Fruit fly (Drosophila melanogaster) whole organism, prepupa: Measurements from ENCODE around the gene CG32669.

Source experiments
- Blimp-1 ChIP-seq: fragments of 200-800 bp; sonication (Bioruptor generic); optimal IDR thresholded peaks from 3 replicates; lab custom pipeline; 2017; ENCODE audit warnings: missing biosample characterization, missing genetic modification characterization, mild to moderate bottlenecking, moderate library complexity, missing genetic modification reagents
- CG10631 ChIP-seq: fragments of 200-800 bp; sonication (Bioruptor generic); optimal IDR thresholded peaks from 2 replicates; lab custom pipeline; 2016; ENCODE audit warnings: missing biosample characterization, missing genetic modification characterization
- CG10669 ChIP-seq: fragments of 200-800 bp; sonication (Bioruptor generic); optimal IDR thresholded peaks from 3 replicates; lab custom pipeline; 2018; ENCODE audit warnings: missing biosample characterization, mild to moderate bottlenecking, missing genetic modification characterization, moderate library complexity
- CG11294 ChIP-seq: fragments of 200-800 bp; sonication (Bioruptor generic); IDR thresholded peaks from 2 replicates; pipeline ENCODE4 v1.3.6; 2022; ENCODE audit warnings: missing biosample characterization, missing genetic modification characterization
- CG11902 ChIP-seq: fragments of 200-800 bp; sonication (Bioruptor generic); optimal IDR thresholded peaks from 3 replicates; lab custom pipeline; 2016; ENCODE audit warnings: missing biosample characterization, missing genetic modification characterization
- CG15336 ChIP-seq: fragments of 200-800 bp; sonication (Bioruptor generic); IDR thresholded peaks from 2 replicates; pipeline ENCODE4 v1.3.6; 2022; ENCODE audit warnings: missing biosample characterization, missing genetic modification characterization
- CG1621 ChIP-seq: fragments of 200-800 bp; sonication (Bioruptor generic); optimal IDR thresholded peaks from 3 replicates; lab custom pipeline; 2018; ENCODE audit warnings: missing biosample characterization, mild to moderate bottlenecking, missing genetic modification characterization
- CG16779 ChIP-seq: fragments of 200-800 bp; sonication (Bioruptor generic); optimal IDR thresholded peaks from 3 replicates; lab custom pipeline; 2017; ENCODE audit warnings: missing biosample characterization, mild to moderate bottlenecking, missing genetic modification characterization
- CG3032 ChIP-seq: fragments of 200-800 bp; optimal IDR thresholded peaks from 2 replicates; lab custom pipeline; 2019; ENCODE audit warnings: missing biosample characterization, mild to moderate bottlenecking, missing genetic modification characterization, moderate library complexity
- CG32006 ChIP-seq: fragments of 200-800 bp; sonication (Bioruptor generic); optimal IDR thresholded peaks from 3 replicates; lab custom pipeline; 2017; ENCODE audit warnings: missing biosample characterization, mild to moderate bottlenecking, missing genetic modification characterization
- CG34406 ChIP-seq: fragments of 200-800 bp; sonication (Bioruptor generic); optimal IDR thresholded peaks from 3 replicates; lab custom pipeline; 2016; ENCODE audit warnings: missing biosample characterization, missing genetic modification characterization
- CG4318 ChIP-seq: fragments of 200-800 bp; sonication (Bioruptor generic); optimal IDR thresholded peaks from 3 replicates; lab custom pipeline; 2017; ENCODE audit warnings: missing biosample characterization, mild to moderate bottlenecking, missing genetic modification characterization
- CG6163 ChIP-seq: fragments of 200-800 bp; sonication (Bioruptor generic); IDR thresholded peaks from 3 replicates; pipeline ENCODE4 v1.3.6; 2022; ENCODE audit warnings: missing biosample characterization, missing genetic modification characterization
- CG6276 ChIP-seq: fragments of 200-800 bp; sonication (Bioruptor generic); optimal IDR thresholded peaks from 2 replicates; lab custom pipeline; 2017; ENCODE audit warnings: missing biosample characterization, mild to moderate bottlenecking, missing genetic modification characterization
- CG6792 ChIP-seq: fragments of 200-800 bp; sonication (Bioruptor generic); optimal IDR thresholded peaks from 3 replicates; lab custom pipeline; 2016; ENCODE audit warnings: missing biosample characterization, missing genetic modification characterization
- CG6808 ChIP-seq: fragments of 200-800 bp; sonication (Bioruptor generic); optimal IDR thresholded peaks from 3 replicates; lab custom pipeline; 2017; ENCODE audit warnings: missing biosample characterization, missing genetic modification characterization, mild to moderate bottlenecking, moderate library complexity, missing genetic modification reagents
- CG6854 ChIP-seq: fragments of 200-800 bp; sonication (Bioruptor generic); optimal IDR thresholded peaks from 2 replicates; lab custom pipeline; 2017; ENCODE audit warnings: missing biosample characterization, mild to moderate bottlenecking, missing genetic modification characterization
- CG7368 ChIP-seq: fragments of 200-800 bp; sonication (Bioruptor generic); optimal IDR thresholded peaks from 3 replicates; lab custom pipeline; 2016; ENCODE audit warnings: missing biosample characterization, missing genetic modification characterization
- CG8119 ChIP-seq: fragments of 200-800 bp; sonication (Bioruptor generic); IDR thresholded peaks from 3 replicates; pipeline ENCODE4 v1.3.6; 2022; ENCODE audit warnings: missing biosample characterization, missing genetic modification characterization
- CG8319 ChIP-seq: fragments of 200-800 bp; sonication (Bioruptor generic); optimal IDR thresholded peaks from 3 replicates; lab custom pipeline; 2016; ENCODE audit warnings: missing biosample characterization, missing genetic modification characterization
- CG8632 ChIP-seq: fragments of 200-800 bp; sonication (Bioruptor generic); optimal IDR thresholded peaks from 3 replicates; lab custom pipeline; 2016; ENCODE audit warnings: missing biosample characterization, missing genetic modification characterization
- CG9139 ChIP-seq: fragments of 200-800 bp; sonication (Bioruptor generic); optimal IDR thresholded peaks from 3 replicates; lab custom pipeline; 2017; ENCODE audit warnings: missing biosample characterization, mild to moderate bottlenecking, missing genetic modification characterization
- Eip75B ChIP-seq: fragments of 200-800 bp; sonication (Bioruptor generic); optimal IDR thresholded peaks from 3 replicates; lab custom pipeline; 2016; ENCODE audit warnings: missing biosample characterization, missing genetic modification characterization
- Eip93F ChIP-seq: fragments of 200-800 bp; sonication (Bioruptor generic); optimal IDR thresholded peaks from 2 replicates; lab custom pipeline; 2016; ENCODE audit warnings: missing biosample characterization, mild to moderate bottlenecking, missing genetic modification characterization
- Ets21C ChIP-seq: fragments of 200-800 bp; sonication (Bioruptor generic); optimal IDR thresholded peaks from 3 replicates; lab custom pipeline; 2016; ENCODE audit warnings: missing biosample characterization, missing genetic modification characterization
- Ets96B ChIP-seq: fragments of 200-800 bp; optimal IDR thresholded peaks from 2 replicates; lab custom pipeline; 2019; ENCODE audit warnings: missing biosample characterization, mild to moderate bottlenecking, missing genetic modification characterization, moderate library complexity
- Gug ChIP-seq: fragments of 200-800 bp; sonication (Bioruptor generic); IDR thresholded peaks from 2 replicates; pipeline ENCODE4 v1.3.6; 2022; ENCODE audit warnings: missing biosample characterization, missing genetic modification characterization
- Hr38 ChIP-seq: sonication (Bioruptor generic); optimal IDR thresholded peaks from 2 replicates; lab custom pipeline; 2016; ENCODE audit warnings: missing biosample characterization, missing genetic modification characterization
- Lpt ChIP-seq: fragments of 200-800 bp; sonication (Bioruptor generic); optimal IDR thresholded peaks from 3 replicates; lab custom pipeline; 2016; ENCODE audit warnings: missing biosample characterization, missing genetic modification characterization
- Smox ChIP-seq: fragments of 200-800 bp; sonication (Bioruptor generic); optimal IDR thresholded peaks from 3 replicates; lab custom pipeline; 2016; ENCODE audit warnings: missing biosample characterization, missing genetic modification characterization
- Sox102F ChIP-seq: fragments of 200-800 bp; sonication (Bioruptor generic); optimal IDR thresholded peaks from 2 replicates; lab custom pipeline; 2016; ENCODE audit warnings: missing biosample characterization, mild to moderate bottlenecking, missing genetic modification characterization
- Sox14 ChIP-seq: fragments of 200-800 bp; sonication (Bioruptor generic); optimal IDR thresholded peaks from 3 replicates; lab custom pipeline; 2016; ENCODE audit warnings: missing biosample characterization, missing genetic modification characterization
- Sox15 ChIP-seq: fragments of 200-800 bp; sonication (Bioruptor generic); optimal IDR thresholded peaks from 3 replicates; lab custom pipeline; 2016; ENCODE audit warnings: missing biosample characterization, missing genetic modification characterization
- achi ChIP-seq: fragments of 200-800 bp; sonication (Bioruptor generic); optimal IDR thresholded peaks from 3 replicates; lab custom pipeline; 2016; ENCODE audit warnings: missing biosample characterization, missing genetic modification characterization
- cyc ChIP-seq: fragments of 200-800 bp; sonication (Bioruptor generic); optimal IDR thresholded peaks from 3 replicates; lab custom pipeline; 2016; ENCODE audit warnings: missing biosample characterization, missing genetic modification characterization
- dsx ChIP-seq: fragments of 200-800 bp; optimal IDR thresholded peaks from 3 replicates; lab custom pipeline; 2019; ENCODE audit warnings: missing biosample characterization, mild to moderate bottlenecking, missing genetic modification characterization, moderate library complexity; ENCODE audit not compliant: poor library complexity, severe bottlenecking
- eg ChIP-seq: fragments of 200-800 bp; sonication (Bioruptor generic); IDR thresholded peaks from 3 replicates; pipeline ENCODE4 v1.3.6; 2022; ENCODE audit warnings: missing biosample characterization, missing genetic modification characterization
- esn ChIP-seq: fragments of 200-800 bp; sonication (Bioruptor generic); optimal IDR thresholded peaks from 2 replicates; lab custom pipeline; 2016; ENCODE audit warnings: missing biosample characterization, mild to moderate bottlenecking, missing genetic modification characterization, moderate library complexity
- fd59A ChIP-seq: fragments of 200-800 bp; sonication (Bioruptor generic); optimal IDR thresholded peaks from 2 replicates; lab custom pipeline; 2017; ENCODE audit warnings: missing biosample characterization, mild to moderate bottlenecking, missing genetic modification characterization, missing genetic modification reagents
- fd85E ChIP-seq: fragments of 200-800 bp; sonication (Bioruptor generic); optimal IDR thresholded peaks from 3 replicates; lab custom pipeline; 2016; ENCODE audit warnings: missing biosample characterization, missing genetic modification characterization
- lz ChIP-seq: fragments of 200-800 bp; sonication (Bioruptor generic); optimal IDR thresholded peaks from 3 replicates; lab custom pipeline; 2016; ENCODE audit warnings: missing biosample characterization, missing genetic modification characterization
- net ChIP-seq: fragments of 200-800 bp; sonication (Bioruptor generic); optimal IDR thresholded peaks from 3 replicates; lab custom pipeline; 2016; ENCODE audit warnings: missing biosample characterization, missing genetic modification characterization
- pdm3 ChIP-seq: fragments of 200-800 bp; sonication (Bioruptor generic); optimal IDR thresholded peaks from 3 replicates; lab custom pipeline; 2016; ENCODE audit warnings: missing biosample characterization, missing genetic modification characterization
- salr ChIP-seq, 2 experiments: fragments of 200-800 bp; sonication (Bioruptor generic); optimal IDR thresholded peaks; 3 replicates each; lab custom pipeline; 2016 to 2018; ENCODE audit warnings: missing biosample characterization in 2 of 2, missing genetic modification characterization in 2 of 2, mild to moderate bottlenecking in 1 of 2
- ss ChIP-seq, 2 experiments: fragments of 200-800 bp; sonication (Bioruptor generic); optimal IDR thresholded peaks; 2 replicates in 1 of 2; 3 replicates in 1 of 2; lab custom pipeline; 2017 to 2018; ENCODE audit warnings: mild to moderate bottlenecking in 2 of 2, missing biosample characterization in 2 of 2, missing genetic modification characterization in 2 of 2, moderate library complexity in 1 of 2
- svp ChIP-seq: fragments of 200-800 bp; sonication (Bioruptor generic); peaks from one replicate; lab custom pipeline; 2016; ENCODE audit warnings: missing biosample characterization, missing genetic modification characterization
- vri ChIP-seq: fragments of 200-800 bp; sonication (Bioruptor generic); optimal IDR thresholded peaks from 3 replicates; lab custom pipeline; 2016; ENCODE audit warnings: missing biosample characterization, mild to moderate bottlenecking, missing genetic modification characterization

The CG32669 gene

DNA sequence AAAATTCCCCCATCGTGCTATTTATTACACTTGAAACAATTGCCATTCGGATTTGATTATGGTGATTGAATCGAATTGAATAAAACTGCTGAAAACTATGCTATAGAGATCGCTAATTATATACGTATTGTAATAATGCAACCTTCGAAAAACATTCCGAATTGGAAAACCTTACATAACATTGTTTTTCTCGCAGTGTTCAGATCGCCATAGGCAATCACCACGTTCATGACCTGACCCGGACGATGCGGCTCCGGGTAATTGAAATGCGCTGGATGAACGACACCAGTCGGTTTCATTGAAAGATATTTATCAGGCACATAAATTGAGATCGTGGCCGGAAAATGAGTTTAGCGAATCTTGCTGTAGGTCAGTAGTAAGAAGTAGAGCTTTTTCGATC is 37.9 kb upstream of the CG32669 start (continued):
- TF ChIP-seq fd85E (GFP tag; lab: Kevin White, UChicago) (no peak), CG6792 (GFP tag; lab: Kevin White, UChicago) (peak; percentile 1), CG1621 (tag; lab: Kevin White, UChicago) (no peak), salr (GFP tag; optimal IDR thresholded peaks at IDR 0.05; lab: Kevin White, UChicago) (no peak), CG7368 (GFP tag; lab: Kevin White, UChicago) (no peak), CG6854 (GFP tag; lab: Kevin White, UChicago) (no peak), CG32006 (GFP tag; lab: Kevin White, UChicago) (no peak), vri (GFP tag; lab: Kevin White, UChicago) (no peak), CG34406 (no peak), CG6163 (GFP tag; lab: Robert Waterston, UW) (no peak), Eip75B (GFP tag; lab: Kevin White, UChicago) (no peak), fd59A (no peak), CG8632 (GFP tag; lab: Kevin White, UChicago) (no peak), ss (GFP tag; optimal IDR thresholded peaks at IDR 0.05; lab: Kevin White, UChicago) (no peak), svp (peak; percentile 88), Hr38 (GFP tag; lab: Kevin White, UChicago) (no peak), CG11294 (GFP tag; lab: Robert Waterston, UW) (no peak)

DNA sequence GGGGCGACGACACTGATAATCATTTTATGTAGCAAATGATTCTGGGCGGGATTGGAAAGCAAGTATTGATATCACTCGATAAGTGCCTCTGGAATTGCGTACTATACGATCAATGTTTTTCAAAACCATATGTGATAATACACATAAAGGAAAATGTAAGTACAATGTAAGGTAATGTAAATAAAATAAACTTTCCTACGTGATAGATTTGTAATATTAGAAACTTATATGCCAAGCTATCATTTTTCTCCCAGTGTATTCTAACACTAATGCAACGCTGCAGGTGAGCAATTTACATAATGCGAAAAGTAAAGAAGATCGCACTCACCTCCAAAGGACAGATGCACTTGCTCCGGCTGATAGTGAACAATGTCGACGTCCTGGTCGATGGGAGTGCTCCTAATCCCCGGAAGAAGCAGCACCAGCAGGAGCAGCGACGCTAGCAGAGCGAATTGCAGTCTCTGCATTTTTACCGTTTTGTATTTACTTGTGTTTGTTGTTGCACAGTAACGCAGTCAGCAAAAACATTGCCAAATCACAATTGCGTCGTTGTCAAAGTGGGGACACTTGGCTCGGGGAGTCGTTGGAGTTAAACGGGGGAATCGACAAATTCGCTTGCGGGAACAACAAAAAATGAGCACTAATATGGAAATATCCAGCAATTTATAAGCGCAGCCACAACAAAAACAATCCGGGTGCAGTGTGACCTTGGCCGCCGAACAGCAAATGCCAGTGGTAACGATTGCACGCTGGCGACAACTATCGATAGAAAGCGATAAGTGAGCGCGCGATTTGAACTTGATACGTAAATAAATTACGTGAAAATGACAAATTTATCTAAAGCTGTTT is 32.4 kb upstream of the CG32669 start, which contains the start of gene CG1637:
TSS of gene CG1637 (minus strand) at position 807 of the 849 bp plus-strand sequence.
- no peak for TF ChIP-seq ss (GFP tag; optimal IDR thresholded peaks at IDR 0.05; lab: Kevin White, UChicago)
- TF ChIP-seq cyc (GFP tag; lab: Kevin White, UChicago), result no peak
- TF ChIP-seq CG4318 (GFP tag; lab: Kevin White, UChicago), result no peak
- TF ChIP-seq Blimp-1 (GFP tag; lab: Kevin White, UChicago), result no peak
- no peak for TF ChIP-seq achi
- TF ChIP-seq Lpt (GFP tag; lab: Kevin White, UChicago), result no peak
- TF ChIP-seq CG16779, result no peak
- no peak for TF ChIP-seq dsx (GFP tag; lab: Kevin White, UChicago)
- peak; percentile 79 for TF ChIP-seq svp
- peak; percentile 24 for TF ChIP-seq lz
- peak; percentile 29 for TF ChIP-seq CG10631 (GFP tag; lab: Kevin White, UChicago)
- no peak for TF ChIP-seq CG10669 (GFP tag; lab: Kevin White, UChicago)
- TF ChIP-seq Sox15 (GFP tag; lab: Kevin White, UChicago), result no peak
- TF ChIP-seq CG9139, result no peak
- TF ChIP-seq Smox (GFP tag; lab: Kevin White, UChicago), result no peak
- TF ChIP-seq CG32006 (GFP tag; lab: Kevin White, UChicago), result no peak
- TF ChIP-seq CG6808 (GFP tag; lab: Kevin White, UChicago), result no peak
- TF ChIP-seq CG8119, result peak; percentile 70
- TF ChIP-seq CG15336, result peak; percentile 65
- TF ChIP-seq eg (GFP tag; lab: Robert Waterston, UW), result peak; percentile 59; the same call in 2 of the 3 replicates
- no peak for TF ChIP-seq CG11902 (GFP tag; lab: Kevin White, UChicago)
- no peak for TF ChIP-seq fd59A
- TF ChIP-seq Eip75B (GFP tag; lab: Kevin White, UChicago), result no peak
- no peak for TF ChIP-seq CG3032 (tag; lab: Kevin White, UChicago)
- no peak for TF ChIP-seq salr (GFP tag; optimal IDR thresholded peaks at IDR 0.05; lab: Kevin White, UChicago)
- TF ChIP-seq CG8319, result peak; percentile 15
- TF ChIP-seq Ets21C (GFP tag; lab: Kevin White, UChicago), result peak; percentile 5
- TF ChIP-seq esn (GFP tag; lab: Kevin White, UChicago), result peak; percentile 10
- no peak for TF ChIP-seq Eip93F (GFP tag; lab: Kevin White, UChicago)
- peak; percentile 9 for TF ChIP-seq net (GFP tag; lab: Kevin White, UChicago)
- TF ChIP-seq Ets96B (tag; lab: Kevin White, UChicago), result peak; percentile 15
- TF ChIP-seq CG6276, result peak; percentile 45
- 0 out of 3 replicates have a peak, but pooled peaks have one; percentile 17 for TF ChIP-seq CG6163 (GFP tag; lab: Robert Waterston, UW)
- no peak for TF ChIP-seq Gug (GFP tag; lab: Robert Waterston, UW)
- peak; percentile 8 for TF ChIP-seq pdm3
- peak; percentile 22 for TF ChIP-seq Sox14 (GFP tag; lab: Kevin White, UChicago)
- no peak for TF ChIP-seq Sox102F (GFP tag; lab: Kevin White, UChicago)
- TF ChIP-seq fd85E (GFP tag; lab: Kevin White, UChicago), result no peak
